Fruit fly (Drosophila melanogaster): ENCODE measurements around the gene CG42870.

CG42870 gene

DNA sequence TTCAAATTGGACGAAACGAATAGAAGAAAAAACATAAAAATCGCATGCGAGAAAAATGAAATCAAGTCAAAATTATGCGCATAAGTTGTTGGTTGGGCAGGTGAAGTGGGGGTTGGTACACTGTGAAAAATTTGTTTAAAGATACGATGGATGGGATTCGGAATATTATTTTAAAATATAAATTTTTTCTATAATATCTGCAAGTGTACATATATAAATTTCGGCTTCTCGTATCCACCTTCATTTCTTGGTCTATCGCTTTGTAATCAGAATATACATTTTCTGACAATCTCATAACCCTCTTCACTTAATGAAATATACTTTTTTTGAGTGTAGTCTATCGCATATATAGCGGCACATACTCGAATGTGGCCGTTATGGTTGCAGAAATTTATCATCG is 33.8 kb downstream of the CG42870 start (continued):
- TF ChIP-seq Gug (GFP tag; IDR thresholded peaks at IDR 0.05) (no peak), CG15479 (GFP tag; optimal IDR thresholded peaks at IDR 0.05) (no peak), gro (GFP tag; optimal IDR thresholded peaks at IDR 0.05) (no peak), CG7271 (tag; optimal IDR thresholded peaks at IDR 0.05) (no peak), az2 (GFP tag; optimal IDR thresholded peaks at IDR 0.05) (peak; percentile 40), Antp (GFP tag; optimal IDR thresholded peaks at IDR 0.05) (no peak), Elba2 (GFP tag; optimal IDR thresholded peaks at IDR 0.05) (no peak), tap (tag; optimal IDR thresholded peaks at IDR 0.05) (no peak), Lhr (GFP tag; optimal IDR thresholded peaks at IDR 0.05) (no peak), ttk (GFP tag; IDR thresholded peaks at IDR 0.05) (no peak), ems (GFP tag; optimal IDR thresholded peaks at IDR 0.05) (no peak), CG17186 (GFP tag; optimal IDR thresholded peaks at IDR 0.05) (no peak), chm (GFP tag; IDR thresholded peaks at IDR 0.05) (no peak), vnd (GFP tag; IDR thresholded peaks at IDR 0.05; ENCODE audit: partially characterized antibody) (no peak), wdn (GFP tag; IDR thresholded peaks at IDR 0.05) (no peak), CG4424 (GFP tag; optimal IDR thresholded peaks at IDR 0.05) (peak; percentile 5), Hsf (GFP tag; optimal IDR thresholded peaks at IDR 0.05) (no peak), gsb (GFP tag; IDR thresholded peaks at IDR 0.05) (no peak), fd3F (GFP tag; optimal IDR thresholded peaks at IDR 0.05) (no peak), CG15601 (tag; optimal IDR thresholded peaks at IDR 0.05) (no peak), Pdp1 (GFP tag; optimal IDR thresholded peaks at IDR 0.05) (no peak), onecut (GFP tag; IDR thresholded peaks at IDR 0.05) (no peak), B-H2 (GFP tag; optimal IDR thresholded peaks at IDR 0.05) (no peak), jigr1 (GFP tag; IDR thresholded peaks at IDR 0.05) (no peak), CG12942 (GFP tag; optimal IDR thresholded peaks at IDR 0.05) (no peak), CG1233 (GFP tag; optimal IDR thresholded peaks at IDR 0.05) (no peak), sd (tag; optimal IDR thresholded peaks at IDR 0.05) (no peak), Max (GFP tag; optimal IDR thresholded peaks at IDR 0.05) (no peak), Dll (GFP tag; IDR thresholded peaks at IDR 0.05; ENCODE audit: partially characterized antibody) (no peak), row (GFP tag; IDR thresholded peaks at IDR 0.05) (no peak), cad (GFP tag; optimal IDR thresholded peaks at IDR 0.05) (no peak), CG12391 (tag; optimal IDR thresholded peaks at IDR 0.05) (peak; percentile 33), chn (GFP tag; optimal IDR thresholded peaks at IDR 0.05) (no peak), Hr51 (GFP tag; optimal IDR thresholded peaks at IDR 0.05) (peak in 1 of 2 experiments; percentile 58), cg (GFP tag; optimal IDR thresholded peaks at IDR 0.05) (no peak), cas (GFP tag; IDR thresholded peaks at IDR 0.05) (no peak), PHDP (tag; optimal IDR thresholded peaks at IDR 0.05) (peak; percentile 8), pb (GFP tag; optimal IDR thresholded peaks at IDR 0.05) (no peak), Nf-YC (tag; optimal IDR thresholded peaks at IDR 0.05) (no peak), nmo (GFP tag; optimal IDR thresholded peaks at IDR 0.05) (peak; percentile 25), CG14667 (GFP tag; IDR thresholded peaks at IDR 0.05) (no peak), sisA (GFP tag; IDR thresholded peaks at IDR 0.05) (no peak), sob (GFP tag; IDR thresholded peaks at IDR 0.05) (no peak), YL-1 (GFP tag; optimal IDR thresholded peaks at IDR 0.05) (no peak), shn (GFP tag; optimal IDR thresholded peaks at IDR 0.05) (no peak), CG32532 (GFP tag; IDR thresholded peaks at IDR 0.05) (no peak), unpg (GFP tag; optimal IDR thresholded peaks at IDR 0.05) (peak; percentile 49), CG15269 (tag; optimal IDR thresholded peaks at IDR 0.05) (peak; percentile 55), ci (GFP tag; IDR thresholded peaks at IDR 0.05) (0 out of 3 replicates have a peak, but pooled peaks have one; percentile 28), sens (GFP tag) (peak; percentile 61), dimm (GFP tag; IDR thresholded peaks at IDR 0.05) (no peak), CG14710 (tag; optimal IDR thresholded peaks at IDR 0.05) (no peak)
